Worm (Caenorhabditis elegans): ENCODE measurements around the gene his-64.
A peak's percentile ranks its signal among the peaks of the same experiment; 100 is the strongest.
"Not testable (repeated sequence)": the region's sequence is repeated elsewhere in the genome, so short reads cannot be mapped to it uniquely, and the experiment has no call there.

Gene his-64

DNA sequence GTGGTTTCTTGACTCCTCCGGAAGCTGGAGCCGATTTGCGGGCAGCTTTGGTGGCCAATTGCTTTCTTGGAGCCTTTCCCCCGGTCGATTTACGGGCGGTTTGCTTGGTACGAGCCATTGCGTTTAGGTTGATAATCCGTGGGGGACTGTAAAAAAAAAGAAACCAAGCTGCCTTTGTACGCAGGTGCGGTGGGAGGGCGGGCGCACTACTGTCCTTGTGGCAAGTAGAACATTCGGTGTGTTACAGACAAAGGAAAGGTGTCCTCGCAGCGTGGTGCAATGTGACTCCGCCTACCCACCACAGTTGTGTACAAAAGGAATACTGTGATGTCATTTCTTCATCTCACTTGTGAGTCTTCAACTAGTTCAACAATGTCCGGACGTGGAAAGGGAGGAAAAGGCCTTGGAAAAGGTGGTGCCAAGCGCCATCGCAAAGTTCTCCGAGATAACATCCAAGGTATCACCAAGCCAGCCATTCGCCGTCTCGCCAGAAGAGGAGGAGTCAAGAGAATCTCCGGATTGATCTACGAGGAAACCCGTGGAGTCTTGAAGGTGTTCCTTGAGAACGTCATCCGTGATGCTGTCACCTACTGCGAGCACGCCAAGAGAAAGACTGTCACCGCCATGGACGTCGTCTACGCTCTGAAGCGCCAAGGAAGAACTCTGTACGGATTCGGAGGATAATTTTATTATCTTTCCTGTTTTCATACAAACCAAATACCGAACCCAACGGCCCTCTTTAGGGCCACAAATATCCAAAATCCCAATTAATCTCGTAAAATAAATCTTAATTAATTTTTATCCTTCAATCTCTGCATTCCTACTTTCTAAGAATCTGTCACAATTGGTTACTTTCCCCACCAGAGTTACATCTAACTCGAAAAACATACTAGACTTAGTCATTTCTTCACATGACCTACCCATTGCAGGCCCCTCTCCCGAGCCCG lies at the start of gene his-64, which contains the start of gene his-63:
Gene his-64 (plus strand): TSS at position 373 of the 947 bp plus-strand sequence.
Gene his-63 (minus strand): TSS at position 118 of the 947 bp plus-strand sequence.
- TF ChIP-seq lim-7 (GFP tag; IDR thresholded peaks at IDR 0.05) (peak; percentile 32; the same call in 1 of the 2 replicates), nhr-6 (tag; optimal IDR thresholded peaks at IDR 0.05) (peak; percentile 12), ctbp-1 (GFP tag; IDR thresholded peaks at IDR 0.05) (0 out of 2 replicates have a peak, but pooled peaks have one; percentile 17), mes-2 (tag; optimal IDR thresholded peaks at IDR 0.05; ENCODE audit: poor library complexity, severe bottlenecking) (peak; percentile 45), Y105C5A.15 (GFP tag; IDR thresholded peaks at IDR 0.05) (0 out of 2 replicates have a peak, but pooled peaks have one; percentile 49), snpc-1.2 (GFP tag; IDR thresholded peaks at IDR 0.05) (peak; percentile 78), Y48G9A.11 (GFP tag; IDR thresholded peaks at IDR 0.05) (peak; percentile 74), pha-4 (GFP tag; IDR thresholded peaks at IDR 0.05) (0 out of 2 replicates have a peak, but pooled peaks have one; percentile 8), lin-38 (GFP tag; IDR thresholded peaks at IDR 0.05) (peak; percentile 55; the same call in 1 of the 2 replicates), F26F4.8 (GFP tag; conservative IDR thresholded peaks at IDR 0.05) (0 out of 2 replicates have a peak, but pooled peaks have one; percentile 56), F49E8.2 (tag; optimal IDR thresholded peaks at IDR 0.05; ENCODE audit: borderline replicate concordance) (peak; percentile 25)
- not testable (repeated sequence) for TF ChIP-seq pha-4 (tag; optimal IDR thresholded peaks at IDR 0.05)

DNA sequence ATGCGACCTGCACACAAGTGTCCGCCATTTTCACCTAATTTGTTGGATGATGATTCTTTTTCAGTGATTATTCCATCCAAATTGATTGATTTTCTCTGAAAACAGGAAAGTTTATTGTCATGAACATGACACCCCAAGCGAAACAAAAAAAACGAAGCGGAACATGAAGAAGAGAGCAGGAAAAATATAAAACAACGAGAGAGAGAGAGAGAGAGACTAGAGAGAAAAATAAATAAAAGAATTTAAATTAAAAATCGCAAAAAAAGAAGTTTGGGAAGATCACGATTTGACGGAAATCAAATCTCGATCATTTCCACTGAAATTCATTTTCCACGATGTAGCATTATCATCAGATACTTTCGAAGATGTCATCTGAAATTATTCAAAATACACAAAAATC lies 47.1 kb upstream of the his-64 start, which contains the start of gene klp-12:
Gene klp-12 (minus strand): TSS at position 101 of the 400 bp plus-strand sequence.
- TF ChIP-seq skn-1 (tag; optimal IDR thresholded peaks at IDR 0.05) (no peak), arid-1 (GFP tag; conservative IDR thresholded peaks at IDR 0.05) (no peak), saeg-2 (GFP tag; IDR thresholded peaks at IDR 0.05) (no peak), T26A8.4 (GFP tag; IDR thresholded peaks at IDR 0.05) (no peak), ceh-20 (GFP tag; IDR thresholded peaks at IDR 0.05) (no peak), ceh-32 (tag; optimal IDR thresholded peaks at IDR 0.05; ENCODE audit: poor library complexity) (no peak), R02D3.7 (tag; optimal IDR thresholded peaks at IDR 0.05) (no peak), nhr-6 (tag; optimal IDR thresholded peaks at IDR 0.05) (no peak), ceh-62 (tag; optimal IDR thresholded peaks at IDR 0.05) (no peak), zag-1 (tag; optimal IDR thresholded peaks at IDR 0.05) (no peak), lin-15B (tag; optimal IDR thresholded peaks at IDR 0.05) (no peak), mdl-1 (tag; optimal IDR thresholded peaks at IDR 0.05) (no peak), unc-39 (tag; optimal IDR thresholded peaks at IDR 0.05) (no peak), hmg-1.1 (GFP tag; IDR thresholded peaks at IDR 0.05) (no peak), egl-43 (GFP tag; IDR thresholded peaks at IDR 0.05) (no peak), F37D6.2 (tag; optimal IDR thresholded peaks at IDR 0.05) (no peak), mxl-2 (GFP tag; conservative IDR thresholded peaks at IDR 0.05) (no peak), vab-7 (GFP tag; IDR thresholded peaks at IDR 0.05) (no peak), D1046.2 (GFP tag; IDR thresholded peaks at IDR 0.05) (no peak), spr-3 (GFP tag; optimal IDR thresholded peaks at IDR 0.05) (no peak)

DNA sequence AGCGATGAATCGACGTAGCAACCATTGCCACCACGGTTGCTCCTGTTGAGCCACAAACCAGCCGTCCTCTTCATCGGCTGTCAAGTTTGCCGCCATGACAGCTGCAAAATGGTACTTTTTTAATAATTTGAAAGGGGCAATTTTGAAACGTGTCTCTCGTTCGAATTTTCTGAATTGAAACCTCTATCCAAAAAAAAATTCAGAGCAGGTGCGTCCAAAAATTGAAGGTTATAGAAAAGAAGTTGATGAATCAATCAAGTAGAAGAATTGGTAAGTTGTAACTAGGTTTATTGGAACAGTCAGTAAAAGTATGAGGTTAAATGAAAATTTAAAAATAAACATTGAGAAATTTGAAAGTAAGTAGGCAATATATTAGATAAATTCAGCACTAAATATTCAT lies 45.5 kb upstream of the his-64 start, which contains the start of gene T01G1.4:
Gene T01G1.4 (minus strand): TSS at position 101 of the 400 bp plus-strand sequence.
- TF ChIP-seq mes-2 (tag; optimal IDR thresholded peaks at IDR 0.05; ENCODE audit: poor library complexity, severe bottlenecking) (no peak), hlh-30 (tag; optimal IDR thresholded peaks at IDR 0.05; ENCODE audit: insufficient read depth) (no peak), ceh-28 (tag; optimal IDR thresholded peaks at IDR 0.05) (no peak), duxl-1 (tag; optimal IDR thresholded peaks at IDR 0.05; ENCODE audit: poor library complexity) (no peak), daf-19 (GFP tag; conservative IDR thresholded peaks at IDR 0.05) (no peak), nhr-111 (GFP tag; optimal IDR thresholded peaks at IDR 0.05) (no peak), F26F4.8 (GFP tag; conservative IDR thresholded peaks at IDR 0.05) (no peak), Y75B8A.6 (GFP tag; IDR thresholded peaks at IDR 0.05) (no peak), madf-9 (GFP tag; conservative IDR thresholded peaks at IDR 0.05) (no peak), egl-43 (GFP tag; IDR thresholded peaks at IDR 0.05) (no peak), ZK337.2 (GFP tag; IDR thresholded peaks at IDR 0.05) (no peak), lsy-2 (tag; optimal IDR thresholded peaks at IDR 0.05) (no peak), snpc-4 (tag; optimal IDR thresholded peaks at IDR 0.05) (no peak), ama-1 (optimal IDR thresholded peaks at IDR 0.05) (no peak)

Measured in whole organism, L4 larva.